Worm (Caenorhabditis elegans): ENCODE results near the gene C30B5.6.

DNA sequence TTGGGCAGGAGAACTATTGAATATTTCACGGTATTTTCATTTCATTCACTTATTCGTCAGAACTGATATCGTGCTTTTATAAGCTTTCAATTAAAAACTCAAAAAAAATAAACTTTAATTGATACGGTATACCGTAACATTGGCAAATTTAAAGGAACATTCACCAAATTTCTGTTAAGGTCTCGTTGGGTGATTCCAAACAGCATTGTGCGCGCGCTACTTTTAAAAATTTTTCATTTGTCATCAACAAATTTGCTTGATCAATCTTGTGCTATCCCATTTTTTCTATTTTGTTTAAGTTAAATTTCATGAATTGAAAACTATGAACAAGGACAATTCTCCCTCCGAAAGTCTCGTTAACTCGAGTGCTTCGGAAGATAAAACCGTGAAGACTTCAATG is 24.0 kb downstream of the C30B5.6 start, which contains the start of gene szy-4:
- TF ChIP-seq atf-7 (tag; optimal IDR thresholded peaks at IDR 0.05) (no peak), repo-1 (tag; optimal IDR thresholded peaks at IDR 0.05) (no peak), nfya-2 (GFP tag; IDR thresholded peaks at IDR 0.05) (no peak), F49E8.2 (tag; optimal IDR thresholded peaks at IDR 0.05; ENCODE audit: insufficient read depth) (no peak), Y79H2A.3 (GFP tag; conservative IDR thresholded peaks at IDR 0.05) (no peak), D2030.7 (GFP tag; IDR thresholded peaks at IDR 0.05) (peak; percentile 53), nhr-80 (tag; optimal IDR thresholded peaks at IDR 0.05) (no peak), lin-54 (GFP tag; optimal IDR thresholded peaks at IDR 0.05) (peak; percentile 54), nfya-1 (tag; optimal IDR thresholded peaks at IDR 0.05; ENCODE audit: borderline replicate concordance, insufficient read depth) (no peak), ama-1 (optimal IDR thresholded peaks at IDR 0.05) (no peak), ama-1 (GFP tag; optimal IDR thresholded peaks at IDR 0.05) (no peak), gei-17 (GFP tag; optimal IDR thresholded peaks at IDR 0.05) (no peak), efl-1 (GFP tag; optimal IDR thresholded peaks at IDR 0.05) (peak; percentile 89), attf-6 (GFP tag; IDR thresholded peaks at IDR 0.05) (no peak), akir-1 (GFP tag; optimal IDR thresholded peaks at IDR 0.05) (no peak)
